Worm (Caenorhabditis elegans) whole organism, L4/young adult: ENCODE measurements around the gene F15E6.10.

Experiments
- W03F9.2 ChIP-seq: fragments of 150-350 bp; optimal IDR thresholded peaks from 2 replicates; lab custom pipeline; 2014; ENCODE audit warnings: missing biosample characterization, missing genetic modification characterization
- dao-5 ChIP-seq: sonication (generic microtip); optimal IDR thresholded peaks from 2 replicates; lab custom pipeline; 2016; ENCODE audit warnings: missing genotype, missing genetic modification characterization, moderate library complexity, missing compliant biosample characterization
- him-1 ChIP-seq: sonication (generic microtip); optimal IDR thresholded peaks from 2 replicates; lab custom pipeline; 2016; ENCODE audit warnings: missing genotype, missing genetic modification reagents, missing genetic modification characterization, missing compliant biosample characterization

DNA sequence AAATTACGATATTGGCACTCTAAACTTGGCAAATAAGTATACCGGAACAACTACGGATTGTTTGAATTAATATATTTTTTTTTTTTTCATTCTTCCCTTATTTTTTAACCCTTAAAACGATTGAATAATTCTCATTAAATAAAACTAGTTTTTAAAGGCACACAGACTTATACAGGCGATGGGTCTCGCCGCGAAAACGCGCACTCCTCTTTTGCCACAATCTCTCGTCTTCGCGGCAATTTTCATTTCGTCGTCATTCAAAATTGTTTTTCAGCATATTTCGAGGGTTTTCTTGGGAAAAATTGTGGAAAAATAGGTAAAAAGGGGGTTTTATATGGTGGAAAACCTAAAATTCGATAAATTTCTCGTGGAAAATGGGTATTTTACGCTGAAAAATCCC is 45.3 kb upstream of the F15E6.10 start:
- TF ChIP-seq him-1 (tag; lab: Kevin White, UChicago) (no peak), dao-5 (tag; lab: Kevin White, UChicago) (no peak), W03F9.2 (tag; lab: Kevin White, UChicago) (no peak)
